Fruit fly (Drosophila melanogaster) Kc167 (cell line): ENCODE results near the gene Son.

Experiments
- Myc ChIP-seq: fragments of >200 bp; optimal IDR thresholded peaks from 2 replicates; lab custom pipeline; 2017; ENCODE audit warnings: missing external identifiers
- insv ChIP-seq: fragments of >200 bp; optimal IDR thresholded peaks from 3 replicates; lab custom pipeline; 2018; ENCODE audit warnings: missing external identifiers
- psq ChIP-seq: fragments of >200 bp; optimal IDR thresholded peaks from 2 replicates; lab custom pipeline; 2017; ENCODE audit warnings: missing external identifiers
- ttk ChIP-seq: sonication (Bioruptor generic); optimal IDR thresholded peaks from 2 replicates; lab custom pipeline; 2017; ENCODE audit warnings: missing external identifiers

dm6 chr3R:9548769-9549168 lies 29.1 kb upstream of the Son start:
- TF ChIP-seq psq (lab: Kevin White, UChicago): no peak
- TF ChIP-seq Myc: no peak
- no peak for TF ChIP-seq insv (lab: Kevin White, UChicago)
- TF ChIP-seq ttk (lab: Kevin White, UChicago): no peak
